Fruit fly (Drosophila melanogaster): ENCODE results near the gene ChLD3.

ChLD3 gene

DNA sequence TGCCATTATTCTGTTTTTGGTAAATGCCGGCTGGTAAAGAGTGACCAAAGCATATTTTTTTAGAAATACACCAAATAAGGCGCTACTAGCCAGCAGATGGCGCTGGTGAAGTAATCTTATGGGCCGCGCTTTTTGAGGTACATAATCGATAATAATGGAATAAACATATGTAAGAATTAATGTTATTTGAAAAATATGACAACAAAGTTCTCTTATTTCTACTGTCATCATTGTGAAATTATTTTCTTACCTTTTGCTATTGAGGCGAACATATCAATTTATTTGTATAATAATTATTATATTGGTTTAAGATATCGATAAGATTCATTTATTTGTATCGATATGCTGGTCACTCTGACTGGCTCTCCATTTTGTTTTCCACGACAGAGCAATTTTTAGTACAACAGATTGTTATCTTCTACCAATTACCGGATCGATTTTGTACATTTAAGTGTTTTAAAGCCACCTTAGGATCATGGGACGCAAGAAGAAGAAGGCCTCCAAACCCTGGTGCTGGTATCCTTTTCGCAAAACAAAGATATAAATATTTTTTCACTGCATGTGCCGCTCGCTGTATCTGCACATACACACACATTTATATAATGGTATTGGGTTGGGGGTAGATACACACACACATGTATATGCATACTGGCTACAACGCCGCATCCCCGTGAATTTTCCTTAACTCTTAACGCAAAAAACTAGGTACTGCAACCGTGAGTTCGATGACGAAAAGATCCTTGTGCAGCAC lies 4.6 kb downstream of the ChLD3 start, which contains the start of the genes LSm7 and BuGZ:
TSS of gene LSm7 (minus strand) at position 46 of the 751 bp plus-strand sequence.
TSS of gene BuGZ (plus strand) at position 351 of the 751 bp plus-strand sequence.
- TF ChIP-seq sage (GFP tag; optimal IDR thresholded peaks at IDR 0.05): no peak
- TF ChIP-seq foxo (GFP tag; optimal IDR thresholded peaks at IDR 0.05): no peak
- TF ChIP-seq tai (GFP tag; optimal IDR thresholded peaks at IDR 0.05): no peak
- no peak for TF ChIP-seq OdsH (GFP tag; optimal IDR thresholded peaks at IDR 0.05)
- no peak for TF ChIP-seq CG32264 (GFP tag; optimal IDR thresholded peaks at IDR 0.05)
- TF ChIP-seq fru (GFP tag; optimal IDR thresholded peaks at IDR 0.05): no peak
- no peak for TF ChIP-seq CG9705 (GFP tag; optimal IDR thresholded peaks at IDR 0.05)
- TF ChIP-seq Myc (optimal IDR thresholded peaks at IDR 0.05): no peak
- no peak for TF ChIP-seq pan (optimal IDR thresholded peaks at IDR 0.05)
- TF ChIP-seq psq (GFP tag; optimal IDR thresholded peaks at IDR 0.05): no peak
- TF ChIP-seq Hr83 (GFP tag; optimal IDR thresholded peaks at IDR 0.05; ENCODE audit: poor library complexity, severe bottlenecking): no peak
- TF ChIP-seq ey (GFP tag; optimal IDR thresholded peaks at IDR 0.05): no peak
- TF ChIP-seq lola (GFP tag; optimal IDR thresholded peaks at IDR 0.05): no peak

DNA sequence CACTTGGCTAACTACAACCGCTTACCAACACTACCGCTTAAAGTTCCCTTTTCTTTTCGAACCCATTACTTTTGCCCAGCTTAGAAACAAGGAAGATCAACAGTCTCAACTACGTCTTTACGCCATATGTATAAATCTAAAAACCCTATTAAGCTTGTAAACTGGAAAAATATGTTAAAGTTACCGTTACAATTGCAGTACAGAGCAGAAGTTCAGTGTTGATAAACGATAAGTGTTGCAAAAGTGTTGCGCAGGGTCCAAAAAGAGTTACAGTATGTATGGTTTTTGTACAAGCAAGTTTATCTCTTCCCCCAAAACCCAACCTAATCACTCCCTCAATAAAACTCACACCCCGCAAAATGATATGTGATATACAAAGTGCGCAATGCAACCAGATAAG lies 8.5 kb downstream of the ChLD3 start:
- TF ChIP-seq Rel (GFP tag; optimal IDR thresholded peaks at IDR 0.05) (no peak), Rel (tag; optimal IDR thresholded peaks at IDR 0.05) (no peak), Myc (optimal IDR thresholded peaks at IDR 0.05) (no peak), jim (GFP tag; optimal IDR thresholded peaks at IDR 0.05) (no peak), CG9705 (GFP tag; optimal IDR thresholded peaks at IDR 0.05) (no peak), dsf (GFP tag; optimal IDR thresholded peaks at IDR 0.05; ENCODE audit: borderline replicate concordance) (no peak), Hnf4 (GFP tag; optimal IDR thresholded peaks at IDR 0.05) (no peak), CrebA (GFP tag; optimal IDR thresholded peaks at IDR 0.05; ENCODE audit: borderline replicate concordance) (no peak), br (GFP tag; optimal IDR thresholded peaks at IDR 0.05) (no peak), N (GFP tag; optimal IDR thresholded peaks at IDR 0.05) (no peak), psq (GFP tag; optimal IDR thresholded peaks at IDR 0.05) (no peak), HLH106 (tag; optimal IDR thresholded peaks at IDR 0.05) (no peak)

dm6 chr2L:16752340-16752739 lies 13.7 kb downstream of the ChLD3 start:
- TF ChIP-seq pan (optimal IDR thresholded peaks at IDR 0.05) (no peak), Hnf4 (GFP tag; optimal IDR thresholded peaks at IDR 0.05) (no peak), ey (GFP tag; optimal IDR thresholded peaks at IDR 0.05) (no peak), Dfd (GFP tag; optimal IDR thresholded peaks at IDR 0.05) (no peak), CG32264 (GFP tag; optimal IDR thresholded peaks at IDR 0.05) (no peak), dsf (GFP tag; optimal IDR thresholded peaks at IDR 0.05; ENCODE audit: borderline replicate concordance) (no peak), Mio (GFP tag; optimal IDR thresholded peaks at IDR 0.05) (no peak), HLH106 (tag; optimal IDR thresholded peaks at IDR 0.05) (no peak), fru (GFP tag; optimal IDR thresholded peaks at IDR 0.05) (no peak), h (GFP tag; optimal IDR thresholded peaks at IDR 0.05) (no peak), N (GFP tag; optimal IDR thresholded peaks at IDR 0.05) (no peak), Myc (optimal IDR thresholded peaks at IDR 0.05) (no peak), Vsx2 (GFP tag; optimal IDR thresholded peaks at IDR 0.05; ENCODE audit: partially characterized antibody) (no peak), Jra (GFP tag; optimal IDR thresholded peaks at IDR 0.05) (no peak), jim (GFP tag; optimal IDR thresholded peaks at IDR 0.05) (no peak)

- TF ChIP-seq tai (GFP tag; optimal IDR thresholded peaks at IDR 0.05) (no peak), Dif (GFP tag; optimal IDR thresholded peaks at IDR 0.05; ENCODE audit: partially characterized antibody) (peak; percentile 52), N (GFP tag; optimal IDR thresholded peaks at IDR 0.05) (no peak)
These were observed 15.4 kb downstream of the ChLD3 start, which contains the start of gene yellow-b for dm6 chr2L:16754074-16754473. Gene yellow-b, plus strand, starts transcription at chr2L:16754336.

DNA sequence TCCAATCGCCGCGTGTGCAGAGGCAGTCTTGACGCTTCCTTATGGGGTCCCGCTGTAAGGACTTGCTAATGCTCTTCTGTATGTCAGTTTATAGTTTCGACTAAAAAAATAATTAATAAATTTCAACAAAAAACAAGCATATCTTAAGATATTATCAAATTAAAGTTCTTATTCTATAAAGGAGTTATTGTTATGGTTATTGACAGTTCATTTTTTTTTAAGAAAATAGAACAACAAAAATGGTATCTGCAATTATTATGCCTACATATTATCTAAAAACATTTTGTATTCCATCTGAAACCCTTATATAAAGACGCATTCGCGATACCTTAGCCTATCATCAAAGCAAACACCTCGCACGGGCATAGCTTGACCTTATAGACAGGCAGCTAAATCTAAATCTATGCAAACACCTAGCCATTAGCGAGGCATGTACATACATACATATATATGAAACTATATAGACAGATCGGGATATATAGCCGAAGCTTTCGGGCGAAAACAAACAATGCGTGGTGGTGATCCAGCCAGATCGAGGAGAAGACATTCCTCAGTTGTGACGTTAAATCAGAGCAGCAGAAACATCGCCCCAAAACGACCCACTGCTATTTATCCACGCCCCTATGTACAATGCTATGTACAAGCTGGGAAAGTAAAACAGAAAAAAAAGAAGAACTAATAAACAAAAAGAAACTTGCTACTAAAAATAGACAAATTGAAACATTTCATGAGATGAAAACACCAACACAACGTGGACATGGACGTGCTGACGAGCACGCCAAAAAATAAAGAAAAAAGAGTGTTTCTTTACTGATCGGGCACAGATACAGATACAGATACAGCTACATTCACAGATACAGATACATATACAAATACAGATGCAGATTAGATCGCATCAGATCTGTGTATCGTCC lies 22.1 kb downstream of the ChLD3 start, which contains the start of gene ppk17:
TSS of gene ppk17 (minus strand) at position 51 of the 914 bp plus-strand sequence.
- TF ChIP-seq brk (GFP tag; optimal IDR thresholded peaks at IDR 0.05) (no peak), pan (optimal IDR thresholded peaks at IDR 0.05) (no peak), fru (GFP tag; optimal IDR thresholded peaks at IDR 0.05) (no peak), usp (GFP tag; optimal IDR thresholded peaks at IDR 0.05) (no peak), Sp1 (GFP tag; optimal IDR thresholded peaks at IDR 0.05) (no peak), lola (GFP tag; optimal IDR thresholded peaks at IDR 0.05) (no peak), CG9705 (GFP tag; optimal IDR thresholded peaks at IDR 0.05) (no peak), Myc (optimal IDR thresholded peaks at IDR 0.05) (no peak), Hr83 (GFP tag; optimal IDR thresholded peaks at IDR 0.05; ENCODE audit: poor library complexity, severe bottlenecking) (no peak), dl (GFP tag; optimal IDR thresholded peaks at IDR 0.05; ENCODE audit: insufficient read depth in 1 of 2, partially characterized antibody in 2 of 2) (no peak), Hr78 (GFP tag; optimal IDR thresholded peaks at IDR 0.05) (no peak), Abd-B (GFP tag; optimal IDR thresholded peaks at IDR 0.05) (no peak), OdsH (GFP tag; optimal IDR thresholded peaks at IDR 0.05) (no peak), h (GFP tag; optimal IDR thresholded peaks at IDR 0.05) (no peak), CG32264 (GFP tag; optimal IDR thresholded peaks at IDR 0.05) (no peak), Mio (GFP tag; optimal IDR thresholded peaks at IDR 0.05) (no peak)

All from whole organism, wandering third instar larva.